Worm (Caenorhabditis elegans): ENCODE results near the gene cutl-23.

DNA sequence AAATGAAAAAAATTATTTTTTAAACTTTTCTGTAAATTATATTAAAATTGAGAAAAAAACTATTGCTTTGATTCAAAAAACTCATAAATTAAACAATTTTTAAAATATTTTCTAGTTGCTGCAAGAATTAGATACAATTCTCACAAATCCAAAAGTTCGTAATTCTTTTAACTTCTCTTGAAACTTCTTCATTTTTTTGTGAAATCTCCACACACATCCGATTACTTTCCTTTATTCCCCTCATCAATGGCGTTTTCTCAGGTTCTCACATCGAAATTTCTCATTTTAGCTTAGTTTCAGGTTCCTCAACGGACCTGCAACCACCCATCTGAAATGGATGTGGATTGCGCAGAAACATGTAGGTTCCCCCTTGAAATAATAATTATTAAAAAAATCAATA lies 47.4 kb upstream of the cutl-23 start, which contains the start of gene wrm-1:
- TF ChIP-seq lin-40 (tag; optimal IDR thresholded peaks at IDR 0.05): no peak
- no peak for TF ChIP-seq pha-4 (tag; optimal IDR thresholded peaks at IDR 0.05)
- TF ChIP-seq B0261.1 (tag; optimal IDR thresholded peaks at IDR 0.05): no peak
- no peak for TF ChIP-seq Y67H2A.10 (GFP tag; conservative IDR thresholded peaks at IDR 0.05)
- TF ChIP-seq efl-1 (GFP tag; optimal IDR thresholded peaks at IDR 0.05): no peak
- TF ChIP-seq dpl-1 (GFP tag; optimal IDR thresholded peaks at IDR 0.05): no peak
